Fruit fly (Drosophila melanogaster): ENCODE measurements around the gene Septin4.

- no peak for TF ChIP-seq CG7357 (GFP tag; IDR thresholded peaks at IDR 0.05)
- TF ChIP-seq CG6175 (GFP tag; IDR thresholded peaks at IDR 0.05): no peak
- peak in 1 of 2 experiments; percentile 31 for TF ChIP-seq Dfd (GFP tag; optimal IDR thresholded peaks at IDR 0.05)
- TF ChIP-seq h (optimal IDR thresholded peaks at IDR 0.05): no peak
- TF ChIP-seq run (tag; optimal IDR thresholded peaks at IDR 0.05): no peak
- no peak for TF ChIP-seq Hr39 (optimal IDR thresholded peaks at IDR 0.05)
- TF ChIP-seq Atf6 (GFP tag; IDR thresholded peaks at IDR 0.05): no peak
- no peak for TF ChIP-seq CG7556 (GFP tag; optimal IDR thresholded peaks at IDR 0.05)
- peak; percentile 40 for TF ChIP-seq CG17186 (GFP tag; optimal IDR thresholded peaks at IDR 0.05)
- no peak for TF ChIP-seq Six4 (GFP tag; optimal IDR thresholded peaks at IDR 0.05)
Measured at dm6 chrX:16683765-16684164, 11.2 kb downstream of the Septin4 start, which contains the start of gene Axs.

Data from whole organism, embryonic.